Worm (Caenorhabditis elegans): ENCODE results near the gene C44C10.3.

ce11 chrX:11658331-11658730, 44.0 kb upstream of the C44C10.3 start, which contains the start of gene T04F8.3:
- TF ChIP-seq lsy-2 (tag; optimal IDR thresholded peaks at IDR 0.05) (no peak), snpc-4 (tag; optimal IDR thresholded peaks at IDR 0.05) (no peak), unc-98 (GFP tag; IDR thresholded peaks at IDR 0.05) (no peak), C16A3.4 (tag; optimal IDR thresholded peaks at IDR 0.05) (no peak), ama-1 (optimal IDR thresholded peaks at IDR 0.05) (no peak), ztf-11 (tag; optimal IDR thresholded peaks at IDR 0.05) (no peak), unc-62 (GFP tag; optimal IDR thresholded peaks at IDR 0.05) (no peak), unc-86 (tag; optimal IDR thresholded peaks at IDR 0.05) (no peak), ztf-4 (tag; optimal IDR thresholded peaks at IDR 0.05) (no peak), ets-5 (GFP tag; IDR thresholded peaks at IDR 0.05) (no peak)

Measured in whole organism, L1 larva.